Worm (Caenorhabditis elegans) whole organism, L4/young adult: ENCODE data around the gene K03B4.1.

Experiments used
- W03F9.2 ChIP-seq: fragments of 150-350 bp; optimal IDR thresholded peaks from 2 replicates; lab custom pipeline; 2014; ENCODE audit warnings: missing biosample characterization, missing genetic modification characterization
- dao-5 ChIP-seq: sonication (generic microtip); optimal IDR thresholded peaks from 2 replicates; lab custom pipeline; 2016; ENCODE audit warnings: missing genotype, missing genetic modification characterization, moderate library complexity, missing compliant biosample characterization
- him-1 ChIP-seq: sonication (generic microtip); optimal IDR thresholded peaks from 2 replicates; lab custom pipeline; 2016; ENCODE audit warnings: missing genotype, missing genetic modification reagents, missing genetic modification characterization, missing compliant biosample characterization

ce11 chrV:4676812-4677211 lies 12.3 kb upstream of the K03B4.1 start:
- no peak for TF ChIP-seq W03F9.2 (tag; lab: Kevin White, UChicago)
- no peak for TF ChIP-seq dao-5 (tag; lab: Kevin White, UChicago)
- TF ChIP-seq him-1 = no peak
